Worm (Caenorhabditis elegans) whole organism, late embryonic: ENCODE data around the gene T11F9.7.

ENCODE experiments used
- F13H6.1 ChIP-seq: sonication (generic microtip); optimal IDR thresholded peaks from 2 replicates; lab custom pipeline; 2016; ENCODE audit warnings: missing genetic modification characterization, missing compliant biosample characterization
- ahr-1 ChIP-seq: sonication (generic microtip); optimal IDR thresholded peaks from 2 replicates; lab custom pipeline; 2016; ENCODE audit warnings: missing genetic modification characterization, missing compliant biosample characterization
- ama-1 ChIP-seq: fragments of 150-350 bp; optimal IDR thresholded peaks from 2 replicates; lab custom pipeline; 2014
- ceh-34 ChIP-seq: sonication (generic microtip); optimal IDR thresholded peaks from 2 replicates; lab custom pipeline; 2016; ENCODE audit warnings: mild to moderate bottlenecking, missing genetic modification characterization, missing compliant biosample characterization
- elt-2 ChIP-seq: sonication (generic microtip); optimal IDR thresholded peaks from 2 replicates; lab custom pipeline; 2016; ENCODE audit warnings: missing genetic modification reagents, missing genetic modification characterization, missing compliant biosample characterization
- lim-6 ChIP-seq: sonication (generic microtip); optimal IDR thresholded peaks from 2 replicates; lab custom pipeline; 2016; ENCODE audit warnings: missing genetic modification characterization, missing compliant biosample characterization
- lin-11 ChIP-seq: fragments of 200-800 bp; sonication (Bioruptor generic); optimal IDR thresholded peaks from 2 replicates; lab custom pipeline; 2018; ENCODE audit warnings: mild to moderate bottlenecking, missing genetic modification characterization, missing compliant biosample characterization
- mec-3 ChIP-seq: sonication (generic microtip); optimal IDR thresholded peaks from 2 replicates; lab custom pipeline; 2016; ENCODE audit warnings: borderline replicate concordance, missing genetic modification characterization, missing compliant biosample characterization
- sox-4 ChIP-seq: sonication (generic microtip); optimal IDR thresholded peaks from 2 replicates; lab custom pipeline; 2017; ENCODE audit warnings: mild to moderate bottlenecking, missing genetic modification characterization, inconsistent platforms, missing compliant biosample characterization
- tbx-7 ChIP-seq: sonication (generic microtip); optimal IDR thresholded peaks from 2 replicates; lab custom pipeline; 2016; ENCODE audit warnings: missing genotype, missing genetic modification characterization, missing compliant biosample characterization

DNA sequence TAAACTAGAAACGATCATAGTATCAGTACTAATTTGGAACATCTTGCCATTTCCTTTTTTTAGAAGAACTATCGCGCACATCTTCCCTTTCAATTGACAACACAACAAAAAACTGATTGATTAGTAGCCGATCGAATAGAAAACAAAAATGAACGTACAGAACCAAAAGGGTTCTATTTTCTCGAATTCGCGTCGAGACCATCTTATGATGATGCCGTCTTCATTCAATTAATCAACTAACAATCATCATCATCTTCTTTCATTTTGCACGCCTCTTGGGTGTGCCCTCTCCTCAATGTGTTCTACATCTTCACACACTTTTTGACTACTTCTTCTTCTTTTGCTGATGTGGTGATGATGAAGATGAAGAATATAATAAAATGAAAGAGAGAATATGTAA lies 24.0 kb downstream of the T11F9.7 start:
- TF ChIP-seq lin-11 (tag; lab: Kevin White, UChicago) (no peak), tbx-7 (no peak), elt-2 (tag; lab: Kevin White, UChicago) (no peak), ama-1 (no peak), sox-4 (tag; lab: Kevin White, UChicago) (no peak), ahr-1 (tag; lab: Kevin White, UChicago) (no peak), lim-6 (tag; lab: Kevin White, UChicago) (no peak), F13H6.1 (tag; lab: Kevin White, UChicago) (no peak), ceh-34 (tag; lab: Kevin White, UChicago) (no peak), mec-3 (tag; lab: Kevin White, UChicago) (no peak)
